Fruit fly (Drosophila melanogaster) whole organism, embryonic: ENCODE data around the gene pck.

Source experiments
- Aef1 ChIP-seq: fragments of 200-800 bp; sonication (Bioruptor generic); IDR thresholded peaks from 3 replicates; pipeline ENCODE4 v1.3.6; 2022; ENCODE audit warnings: missing biosample characterization, missing genetic modification characterization
- Atf3 ChIP-seq: fragments of 200-800 bp; sonication (Bioruptor generic); optimal IDR thresholded peaks from 3 replicates; lab custom pipeline; 2016; ENCODE audit warnings: missing biosample characterization, missing genetic modification characterization
- CG11504 ChIP-seq: fragments of 200-800 bp; sonication (Bioruptor generic); optimal IDR thresholded peaks from 3 replicates; lab custom pipeline; 2019; ENCODE audit warnings: missing biosample characterization, mild to moderate bottlenecking, missing genetic modification characterization, moderate library complexity
- CG12155 ChIP-seq: fragments of 200-800 bp; sonication (Bioruptor generic); optimal IDR thresholded peaks from 3 replicates; lab custom pipeline; 2016; ENCODE audit warnings: missing biosample characterization, missing genetic modification characterization
- CG12219 ChIP-seq: fragments of 200-800 bp; sonication (Bioruptor generic); optimal IDR thresholded peaks from 3 replicates; lab custom pipeline; 2018; ENCODE audit warnings: missing biosample characterization, mild to moderate bottlenecking, missing genetic modification characterization
- CG15601 ChIP-seq: fragments of 200-800 bp; sonication (Bioruptor generic); optimal IDR thresholded peaks from 3 replicates; lab custom pipeline; 2019; ENCODE audit warnings: missing biosample characterization, mild to moderate bottlenecking, missing genetic modification characterization, moderate library complexity
- CG2889 ChIP-seq: fragments of 200-800 bp; sonication (Bioruptor generic); IDR thresholded peaks from 3 replicates; pipeline ENCODE4 v1.3.6; 2022; ENCODE audit warnings: missing biosample characterization, missing genetic modification characterization
- CG31224 ChIP-seq: fragments of 200-800 bp; sonication (Bioruptor generic); IDR thresholded peaks from 2 replicates; pipeline ENCODE4 v1.3.6; 2022; ENCODE audit warnings: missing biosample characterization, missing genetic modification characterization
- CG3995 ChIP-seq: fragments of 200-800 bp; sonication (Bioruptor generic); optimal IDR thresholded peaks from 3 replicates; lab custom pipeline; 2016; ENCODE audit warnings: missing biosample characterization, missing genetic modification characterization
- CG4617 ChIP-seq: fragments of 200-800 bp; sonication (Bioruptor generic); optimal IDR thresholded peaks from 3 replicates; lab custom pipeline; 2016; ENCODE audit warnings: missing biosample characterization, missing genetic modification characterization, borderline replicate concordance
- CG4820 ChIP-seq: fragments of 200-800 bp; sonication (Bioruptor generic); optimal IDR thresholded peaks from 3 replicates; lab custom pipeline; 2016; ENCODE audit warnings: missing biosample characterization, missing genetic modification characterization
- CG7357 ChIP-seq: fragments of 200-800 bp; sonication (Bioruptor generic); IDR thresholded peaks from 3 replicates; pipeline ENCODE4 v1.3.6; 2022; ENCODE audit warnings: missing biosample characterization, missing genetic modification characterization
- CG7372 ChIP-seq: fragments of 200-800 bp; sonication (Bioruptor generic); IDR thresholded peaks from 2 replicates; pipeline ENCODE4 v1.3.6; 2022; ENCODE audit warnings: missing biosample characterization, missing genetic modification characterization
- CG8478 ChIP-seq: fragments of >200 bp; optimal IDR thresholded peaks from 2 replicates; lab custom pipeline; 2018
- D ChIP-seq, 2 experiments: fragments of 200-800 bp in 1 of 2; fragments of >200 bp in 1 of 2; sonication (Bioruptor generic) in 1 of 2; optimal IDR thresholded peaks; 2 replicates in 1 of 2; 3 replicates in 1 of 2; lab custom pipeline; 2017; ENCODE audit warnings: mild to moderate bottlenecking in 1 of 2, missing biosample characterization in 1 of 2, missing genetic modification characterization in 1 of 2, missing genetic modification reagents in 1 of 2
- Dbx ChIP-seq: fragments of 200-800 bp; sonication (Bioruptor generic); IDR thresholded peaks from 3 replicates; pipeline ENCODE4 v1.3.6; 2022; ENCODE audit warnings: missing biosample characterization, missing genetic modification characterization
- E2f1 ChIP-seq: fragments of 200-800 bp; sonication (Bioruptor generic); IDR thresholded peaks from 2 replicates; pipeline ENCODE4 v1.3.6; 2022; ENCODE audit warnings: missing biosample characterization, missing genetic modification characterization
- Ets65A ChIP-seq: fragments of 200-800 bp; sonication (Bioruptor generic); peaks from one replicate; lab custom pipeline; 2016; ENCODE audit warnings: missing biosample characterization, missing genetic modification characterization
- GATAe ChIP-seq: fragments of 200-800 bp; sonication (Bioruptor generic); conservative IDR thresholded peaks from 2 replicates; pipeline ENCODE4 v1.3.6; 2022; ENCODE audit warnings: missing biosample characterization, missing genetic modification characterization
- HLH4C ChIP-seq: fragments of 200-800 bp; sonication (Bioruptor generic); IDR thresholded peaks from 3 replicates; pipeline ENCODE4 v1.3.6; 2022; ENCODE audit warnings: missing biosample characterization, missing genetic modification characterization; ENCODE audit not compliant: partially characterized antibody
- Hr3 ChIP-seq: fragments of 200-800 bp; sonication (Bioruptor generic); optimal IDR thresholded peaks from 3 replicates; lab custom pipeline; 2016; ENCODE audit warnings: missing biosample characterization, missing genetic modification characterization
- Hr39 ChIP-seq: fragments of >200 bp; optimal IDR thresholded peaks from 2 replicates; lab custom pipeline; 2017
- Meics ChIP-seq: fragments of 200-800 bp; sonication (Bioruptor generic); optimal IDR thresholded peaks from 2 replicates; lab custom pipeline; 2017; ENCODE audit warnings: missing biosample characterization, mild to moderate bottlenecking, missing genetic modification characterization
- NC2α ChIP-seq: fragments of 200-800 bp; sonication (Bioruptor generic); optimal IDR thresholded peaks from 2 replicates; lab custom pipeline; 2016; ENCODE audit warnings: missing biosample characterization, missing genetic modification characterization
- Oaz ChIP-seq: fragments of 200-800 bp; sonication (Bioruptor generic); IDR thresholded peaks from 2 replicates; pipeline ENCODE4 v1.3.6; 2022; ENCODE audit warnings: missing biosample characterization, missing genetic modification characterization
- Sox102F ChIP-seq: fragments of 200-800 bp; sonication (Bioruptor generic); optimal IDR thresholded peaks from 2 replicates; lab custom pipeline; 2018; ENCODE audit warnings: missing biosample characterization, mild to moderate bottlenecking, missing genetic modification characterization, moderate library complexity
- Xbp1 ChIP-seq: fragments of 200-800 bp; sonication (Bioruptor generic); optimal IDR thresholded peaks from 3 replicates; lab custom pipeline; 2016; ENCODE audit warnings: missing biosample characterization, mild to moderate bottlenecking, missing genetic modification characterization
- abd-A ChIP-seq: fragments of 200-800 bp; sonication (Bioruptor generic); optimal IDR thresholded peaks from 3 replicates; lab custom pipeline; 2019; ENCODE audit warnings: missing biosample characterization, mild to moderate bottlenecking, missing genetic modification characterization, moderate library complexity
- bigmax ChIP-seq: fragments of 200-800 bp; sonication (Bioruptor generic); optimal IDR thresholded peaks from 2 replicates; lab custom pipeline; 2018; ENCODE audit warnings: missing biosample characterization, mild to moderate bottlenecking, missing genetic modification characterization
- cas ChIP-seq: fragments of 200-800 bp; sonication (Bioruptor generic); IDR thresholded peaks from 2 replicates; pipeline ENCODE4 v1.3.6; 2022; ENCODE audit warnings: missing biosample characterization, missing genetic modification characterization
- ci ChIP-seq: fragments of 200-800 bp; sonication (Bioruptor generic); IDR thresholded peaks from 3 replicates; pipeline ENCODE4 v1.3.6; 2022; ENCODE audit warnings: missing biosample characterization, missing genetic modification characterization
- crp ChIP-seq, 2 experiments: fragments of 200-800 bp; sonication (Bioruptor generic); optimal IDR thresholded peaks; 2 replicates in 1 of 2; 3 replicates in 1 of 2; lab custom pipeline; 2017; ENCODE audit warnings: missing biosample characterization in 2 of 2, missing genetic modification characterization in 2 of 2, mild to moderate bottlenecking in 1 of 2, moderate library complexity in 1 of 2
- disco-r ChIP-seq: fragments of 200-800 bp; sonication (Bioruptor generic); optimal IDR thresholded peaks from 2 replicates; lab custom pipeline; 2016; ENCODE audit warnings: missing biosample characterization, missing genetic modification characterization
- ftz-f1 ChIP-seq: fragments of 200-800 bp; sonication (Bioruptor generic); optimal IDR thresholded peaks from 2 replicates; lab custom pipeline; 2016; ENCODE audit warnings: missing biosample characterization, missing genetic modification characterization
- gem ChIP-seq: fragments of 200-800 bp; sonication (Bioruptor generic); optimal IDR thresholded peaks from 2 replicates; lab custom pipeline; 2019; ENCODE audit warnings: missing biosample characterization, mild to moderate bottlenecking, missing genetic modification characterization, moderate library complexity
- grau ChIP-seq: fragments of 200-800 bp; optimal IDR thresholded peaks from 3 replicates; lab custom pipeline; 2019; ENCODE audit warnings: missing biosample characterization, mild to moderate bottlenecking, missing genetic modification characterization, moderate library complexity
- gro ChIP-seq: fragments of 200-800 bp; sonication (Bioruptor generic); optimal IDR thresholded peaks from 2 replicates; lab custom pipeline; 2016; ENCODE audit warnings: missing biosample characterization, missing genetic modification characterization
- ind ChIP-seq: fragments of 200-800 bp; sonication (Bioruptor generic); optimal IDR thresholded peaks from 3 replicates; lab custom pipeline; 2016; ENCODE audit warnings: missing biosample characterization, missing genetic modification characterization
- lab ChIP-seq: fragments of 200-800 bp; sonication (Bioruptor generic); optimal IDR thresholded peaks from 3 replicates; lab custom pipeline; 2017; ENCODE audit warnings: missing biosample characterization, missing genetic modification characterization, mild to moderate bottlenecking, moderate library complexity, missing genetic modification reagents
- lilli ChIP-seq: fragments of 200-800 bp; sonication (Bioruptor generic); optimal IDR thresholded peaks from 3 replicates; lab custom pipeline; 2016; ENCODE audit warnings: missing biosample characterization, missing genetic modification characterization
- nerfin-2 ChIP-seq: fragments of 200-800 bp; sonication (Bioruptor generic); IDR thresholded peaks from 2 replicates; pipeline ENCODE4 v1.3.6; 2022; ENCODE audit warnings: missing biosample characterization, missing genetic modification characterization; ENCODE audit not compliant: partially characterized antibody
- odd ChIP-seq: fragments of 200-800 bp; sonication (Bioruptor generic); optimal IDR thresholded peaks from 2 replicates; lab custom pipeline; 2017; ENCODE audit warnings: missing biosample characterization, mild to moderate bottlenecking, missing genetic modification characterization
- org-1 ChIP-seq: fragments of 200-800 bp; sonication (Bioruptor generic); optimal IDR thresholded peaks from 2 replicates; lab custom pipeline; 2017; ENCODE audit warnings: missing biosample characterization, missing genetic modification characterization
- repo ChIP-seq: fragments of 200-800 bp; sonication (Bioruptor generic); optimal IDR thresholded peaks from 2 replicates; lab custom pipeline; 2016; ENCODE audit warnings: missing biosample characterization, missing genetic modification characterization
- salm ChIP-seq: fragments of 200-800 bp; sonication (Bioruptor generic); optimal IDR thresholded peaks from 2 replicates; lab custom pipeline; 2018; ENCODE audit warnings: missing biosample characterization, mild to moderate bottlenecking, missing genetic modification characterization
- schlank ChIP-seq: fragments of 200-800 bp; sonication (Bioruptor generic); optimal IDR thresholded peaks from 2 replicates; lab custom pipeline; 2018; ENCODE audit warnings: missing biosample characterization, mild to moderate bottlenecking, missing genetic modification characterization
- scrt ChIP-seq: fragments of 200-800 bp; sonication (Bioruptor generic); optimal IDR thresholded peaks from 2 replicates; lab custom pipeline; 2018; ENCODE audit warnings: missing biosample characterization, mild to moderate bottlenecking, missing genetic modification characterization, moderate library complexity
- zen2 ChIP-seq: fragments of 200-800 bp; sonication (Bioruptor generic); IDR thresholded peaks from 3 replicates; pipeline ENCODE4 v1.3.6; 2022; ENCODE audit warnings: missing biosample characterization, missing genetic modification characterization; ENCODE audit not compliant: partially characterized antibody
- zfh2 ChIP-seq: fragments of 200-800 bp; sonication (Bioruptor generic); optimal IDR thresholded peaks from 2 replicates; lab custom pipeline; 2016; ENCODE audit warnings: missing biosample characterization, missing genetic modification characterization

pck gene

dm6 chrX:1478276-1479122 lies 8.0 kb downstream of the pck start, which contains the start of gene rush (continued):
- TF ChIP-seq Aef1 (GFP tag; lab: Robert Waterston, UW) = 0 out of 3 replicates have a peak, but pooled peaks have one; percentile 21
- TF ChIP-seq org-1 (GFP tag; lab: Kevin White, UChicago) = no peak
- TF ChIP-seq CG7372 (GFP tag; lab: Robert Waterston, UW) = no peak
- TF ChIP-seq gem = no peak
- no peak for TF ChIP-seq CG12219 (GFP tag; lab: Kevin White, UChicago)
- no peak for TF ChIP-seq E2f1
- TF ChIP-seq HLH4C (GFP tag; lab: Robert Waterston, UW) = no peak
- TF ChIP-seq schlank (tag; lab: Kevin White, UChicago) = no peak
- TF ChIP-seq Atf3 (GFP tag; lab: Kevin White, UChicago) = no peak
- TF ChIP-seq ind (GFP tag; lab: Kevin White, UChicago) = peak; percentile 25
- peak; percentile 37 for TF ChIP-seq CG12155
- TF ChIP-seq CG8478 (lab: Kevin White, UChicago) = peak; percentile 63
- peak; percentile 19 for TF ChIP-seq CG3995 (GFP tag; lab: Kevin White, UChicago)
- no peak for TF ChIP-seq abd-A
- TF ChIP-seq scrt = no peak
- TF ChIP-seq CG4820 (GFP tag; lab: Kevin White, UChicago) = no peak
- TF ChIP-seq crp (GFP tag; optimal IDR thresholded peaks at IDR 0.05; lab: Kevin White, UChicago) = no peak
- TF ChIP-seq gro (GFP tag; lab: Kevin White, UChicago) = peak; percentile 36
- TF ChIP-seq disco-r (GFP tag; lab: Kevin White, UChicago) = no peak
- no peak for TF ChIP-seq D (optimal IDR thresholded peaks at IDR 0.05; lab: Kevin White, UChicago)
- TF ChIP-seq D (GFP tag; optimal IDR thresholded peaks at IDR 0.05; lab: Kevin White, UChicago) = no peak
- no peak for TF ChIP-seq odd (GFP tag; lab: Kevin White, UChicago)
- TF ChIP-seq Meics (GFP tag; lab: Kevin White, UChicago) = no peak
- TF ChIP-seq zfh2 (GFP tag; lab: Kevin White, UChicago) = peak; percentile 63
- TF ChIP-seq zen2 = no peak
- no peak for TF ChIP-seq Hr39 (lab: Kevin White, UChicago)
- TF ChIP-seq Dbx (GFP tag; lab: Robert Waterston, UW) = no peak; the same call in 2 of the 3 replicates
- TF ChIP-seq CG2889 (GFP tag; lab: Robert Waterston, UW) = no peak
- peak; percentile 63 for TF ChIP-seq lilli
- no peak; the same call in 2 of the 3 replicates for TF ChIP-seq ci
- no peak for TF ChIP-seq CG31224 (GFP tag; lab: Robert Waterston, UW)
- TF ChIP-seq salm = no peak
- peak; percentile 64; the same call in 1 of the 3 replicates for TF ChIP-seq CG7357
- TF ChIP-seq Xbp1 = peak; percentile 60
- peak; percentile 90 for TF ChIP-seq CG4617 (GFP tag; lab: Kevin White, UChicago)
- no peak for TF ChIP-seq NC2α (GFP tag; lab: Kevin White, UChicago)
- peak; percentile 26 for TF ChIP-seq grau (tag; lab: Kevin White, UChicago)
- TF ChIP-seq ftz-f1 (GFP tag; lab: Kevin White, UChicago) = no peak
- TF ChIP-seq Sox102F (GFP tag; lab: Kevin White, UChicago) = no peak
- TF ChIP-seq repo (GFP tag; lab: Kevin White, UChicago) = no peak
- TF ChIP-seq CG15601 (tag; lab: Kevin White, UChicago) = no peak
- no peak for TF ChIP-seq CG11504 (tag; lab: Kevin White, UChicago)
- no peak for TF ChIP-seq GATAe (GFP tag; lab: Robert Waterston, UW)
- TF ChIP-seq cas (GFP tag; lab: Robert Waterston, UW) = no peak
- TF ChIP-seq Oaz (GFP tag; lab: Robert Waterston, UW) = no peak
- peak; percentile 48 for TF ChIP-seq lab (GFP tag; lab: Kevin White, UChicago)
- TF ChIP-seq bigmax (GFP tag; lab: Kevin White, UChicago) = no peak
- no peak for TF ChIP-seq Ets65A (GFP tag; lab: Kevin White, UChicago)
- TF ChIP-seq Hr3 (GFP tag; lab: Kevin White, UChicago) = peak; percentile 2
- TF ChIP-seq nerfin-2 (GFP tag; lab: Robert Waterston, UW) = 0 out of 2 replicates have a peak, but pooled peaks have one; percentile 18
